Fruit fly (Drosophila melanogaster): ENCODE measurements around the gene htk.

htk gene

DNA sequence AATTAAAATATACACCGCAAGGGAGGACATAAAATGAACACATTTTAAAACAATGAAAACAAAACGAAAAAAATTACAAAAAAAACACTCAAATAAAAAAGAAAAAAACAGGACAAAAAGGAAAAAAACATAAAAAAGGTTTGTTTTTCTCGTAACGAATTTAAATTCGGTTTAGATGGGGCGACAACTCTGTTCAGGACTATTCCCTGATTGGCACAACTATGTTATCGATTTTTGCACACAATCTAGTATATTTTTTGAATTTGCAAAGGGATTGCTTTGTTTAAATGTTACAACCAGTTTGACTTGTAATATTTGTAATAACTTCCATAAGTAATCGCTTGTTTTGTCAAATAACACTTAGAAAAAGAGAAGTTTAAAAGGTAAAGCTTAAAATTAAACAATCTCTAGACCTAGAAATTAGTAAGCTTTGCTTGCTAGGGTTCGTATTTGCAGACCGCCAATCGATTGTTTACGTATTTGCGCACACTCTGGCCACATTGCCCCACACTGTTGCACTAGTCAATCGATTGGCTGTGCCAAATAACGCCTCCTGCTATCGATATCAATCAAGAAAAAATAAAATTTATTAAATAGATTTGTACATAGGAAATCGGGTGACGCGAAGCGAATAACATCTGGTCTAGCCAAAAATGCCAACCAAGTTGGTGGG, 40.7 kb downstream of the htk start, which contains the start of gene CG7332:
TSS of gene CG7332 (plus strand) at position 515 of the 673 bp plus-strand sequence.
- TF ChIP-seq Pif1B (GFP tag; optimal IDR thresholded peaks at IDR 0.05) (no peak), Ets98B (GFP tag; IDR thresholded peaks at IDR 0.05) (no peak), rn (GFP tag; IDR thresholded peaks at IDR 0.05) (no peak), CG10348 (GFP tag; IDR thresholded peaks at IDR 0.05) (no peak), CG8159 (tag; optimal IDR thresholded peaks at IDR 0.05) (no peak), CG17806 (tag; optimal IDR thresholded peaks at IDR 0.05) (no peak), gl (tag; optimal IDR thresholded peaks at IDR 0.05) (no peak), fd96Ca (GFP tag; IDR thresholded peaks at IDR 0.05) (no peak), CG34367 (tag; optimal IDR thresholded peaks at IDR 0.05) (no peak)

DNA sequence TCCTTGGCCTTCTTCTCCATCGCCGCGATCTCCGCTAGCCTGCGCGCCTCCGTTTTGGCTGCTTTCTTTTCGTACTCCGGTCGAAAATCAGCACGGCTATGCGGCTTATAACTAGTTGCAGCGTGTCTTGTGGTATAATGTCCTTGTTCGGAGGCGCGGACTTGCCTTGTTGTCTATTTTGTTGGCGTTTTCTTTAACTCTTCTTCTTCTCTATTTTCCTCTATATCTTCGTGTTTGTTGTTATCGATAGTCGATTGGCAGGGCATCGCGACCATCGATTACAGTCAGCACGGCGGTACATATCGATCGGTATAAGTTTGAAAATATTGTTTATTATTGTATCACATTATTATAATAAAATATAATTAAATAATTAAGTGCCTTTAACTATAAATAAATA, 50.0 kb downstream of the htk start, which contains the start of gene Flacc:
TSS of gene Flacc (minus strand) at position 204 of the 400 bp plus-strand sequence.
- TF ChIP-seq CG14655 (GFP tag; optimal IDR thresholded peaks at IDR 0.05): no peak
- TF ChIP-seq D1 (tag; optimal IDR thresholded peaks at IDR 0.05): peak; percentile 65

DNA sequence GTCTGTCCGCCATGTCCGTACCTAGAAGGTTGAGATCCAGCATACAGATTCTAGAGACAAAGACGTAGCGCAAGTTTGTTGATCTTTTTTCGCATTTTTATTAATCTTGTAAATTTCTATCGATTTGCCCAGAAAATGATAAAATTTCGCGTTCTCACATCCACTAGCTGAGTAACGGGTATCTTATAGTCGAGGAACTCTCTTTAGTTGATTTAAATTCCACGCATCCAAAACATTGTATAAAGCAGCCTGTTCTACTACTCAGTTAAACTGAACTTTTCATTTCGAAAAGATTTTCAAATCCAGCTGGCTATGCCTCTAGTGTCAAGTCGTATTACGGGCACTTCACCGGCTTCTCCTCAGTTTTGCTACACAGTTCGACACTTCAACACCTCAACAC, 50.7 kb downstream of the htk start, which contains the start of gene SdhBL:
TSS of gene SdhBL (plus strand) at position 301 of the 400 bp plus-strand sequence.
- no peak for TF ChIP-seq CG13204 (GFP tag; optimal IDR thresholded peaks at IDR 0.05)
- no peak for TF ChIP-seq CG8301 (tag; optimal IDR thresholded peaks at IDR 0.05)
- no peak for TF ChIP-seq CG9948 (tag; optimal IDR thresholded peaks at IDR 0.05)
- no peak for TF ChIP-seq fd96Ca (GFP tag; IDR thresholded peaks at IDR 0.05)
- no peak for TF ChIP-seq D1 (tag; optimal IDR thresholded peaks at IDR 0.05)
- no peak for TF ChIP-seq CG8159 (tag; optimal IDR thresholded peaks at IDR 0.05)
- no peak for TF ChIP-seq CG15710 (tag; optimal IDR thresholded peaks at IDR 0.05)
- no peak for TF ChIP-seq EcR (GFP tag; optimal IDR thresholded peaks at IDR 0.05)
- TF ChIP-seq CG14655 (GFP tag; optimal IDR thresholded peaks at IDR 0.05): no peak
- no peak for TF ChIP-seq Pif1A (GFP tag; optimal IDR thresholded peaks at IDR 0.05)
- no peak for TF ChIP-seq rn (GFP tag; IDR thresholded peaks at IDR 0.05)
- no peak for TF ChIP-seq CG34367 (tag; optimal IDR thresholded peaks at IDR 0.05)
- TF ChIP-seq CG10348 (GFP tag; IDR thresholded peaks at IDR 0.05): no peak
- no peak for TF ChIP-seq Snoo (tag; optimal IDR thresholded peaks at IDR 0.05)
- no peak for TF ChIP-seq CG4496 (GFP tag; IDR thresholded peaks at IDR 0.05)
- no peak for TF ChIP-seq CG12605 (GFP tag; IDR thresholded peaks at IDR 0.05)
- no peak for TF ChIP-seq Pif1B (GFP tag; optimal IDR thresholded peaks at IDR 0.05)
- TF ChIP-seq CG32121 (GFP tag; IDR thresholded peaks at IDR 0.05): no peak

DNA sequence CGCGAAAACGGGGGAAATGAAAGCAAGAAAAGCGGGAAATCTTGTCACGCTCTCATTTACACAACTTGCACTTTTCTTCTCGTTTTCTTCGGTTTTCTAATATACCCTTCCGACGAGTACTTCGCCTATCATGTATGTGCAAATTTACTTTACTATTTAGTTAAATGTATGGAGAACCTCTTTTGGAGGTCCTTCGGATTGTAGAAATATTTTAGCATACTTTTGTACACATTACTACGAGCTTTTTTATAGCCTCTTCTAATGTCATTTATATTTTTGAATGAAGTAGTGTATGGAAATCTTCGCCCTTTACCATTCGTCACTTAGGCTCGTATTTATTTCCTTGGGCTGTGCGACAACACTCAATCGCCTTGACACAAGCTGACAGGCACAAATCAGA, 53.8 kb downstream of the htk start:
- TF ChIP-seq CG12605 (GFP tag; IDR thresholded peaks at IDR 0.05) (no peak), CG8301 (tag; optimal IDR thresholded peaks at IDR 0.05) (no peak), EcR (GFP tag; optimal IDR thresholded peaks at IDR 0.05) (no peak), CG32121 (GFP tag; IDR thresholded peaks at IDR 0.05) (no peak), D1 (tag; optimal IDR thresholded peaks at IDR 0.05) (no peak), Snoo (tag; optimal IDR thresholded peaks at IDR 0.05) (no peak), Pif1A (GFP tag; optimal IDR thresholded peaks at IDR 0.05) (no peak)

DNA sequence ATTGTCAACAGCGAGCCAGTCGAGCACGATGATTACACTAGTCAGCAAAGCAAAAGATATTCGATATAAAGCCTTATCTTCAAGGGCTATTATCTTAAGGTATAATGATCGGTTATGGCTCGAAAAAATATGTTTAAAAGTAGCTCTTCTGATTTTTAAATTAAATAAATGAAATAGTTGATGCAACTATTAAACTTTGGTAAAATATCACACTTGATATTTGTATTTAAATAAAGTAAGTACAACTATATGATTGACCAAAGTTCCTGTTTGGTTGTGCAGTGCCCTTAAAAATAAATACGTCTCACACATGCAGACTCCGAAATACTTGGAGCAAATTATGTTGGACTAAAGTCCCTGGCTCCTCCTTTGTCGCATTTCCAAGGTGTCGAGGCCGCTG, 54.4 kb downstream of the htk start:
- TF ChIP-seq Pif1A (GFP tag; optimal IDR thresholded peaks at IDR 0.05) (no peak), CG14655 (GFP tag; optimal IDR thresholded peaks at IDR 0.05) (peak; percentile 26), CG9948 (tag; optimal IDR thresholded peaks at IDR 0.05) (peak; percentile 19), CG8301 (tag; optimal IDR thresholded peaks at IDR 0.05) (peak; percentile 31), CG17806 (tag; optimal IDR thresholded peaks at IDR 0.05) (peak; percentile 0), CG13204 (GFP tag; optimal IDR thresholded peaks at IDR 0.05) (no peak), CG8159 (tag; optimal IDR thresholded peaks at IDR 0.05) (peak; percentile 39), CG15710 (tag; optimal IDR thresholded peaks at IDR 0.05) (peak; percentile 24), Pif1B (GFP tag; optimal IDR thresholded peaks at IDR 0.05) (no peak), Ets98B (GFP tag; IDR thresholded peaks at IDR 0.05) (no peak)

DNA sequence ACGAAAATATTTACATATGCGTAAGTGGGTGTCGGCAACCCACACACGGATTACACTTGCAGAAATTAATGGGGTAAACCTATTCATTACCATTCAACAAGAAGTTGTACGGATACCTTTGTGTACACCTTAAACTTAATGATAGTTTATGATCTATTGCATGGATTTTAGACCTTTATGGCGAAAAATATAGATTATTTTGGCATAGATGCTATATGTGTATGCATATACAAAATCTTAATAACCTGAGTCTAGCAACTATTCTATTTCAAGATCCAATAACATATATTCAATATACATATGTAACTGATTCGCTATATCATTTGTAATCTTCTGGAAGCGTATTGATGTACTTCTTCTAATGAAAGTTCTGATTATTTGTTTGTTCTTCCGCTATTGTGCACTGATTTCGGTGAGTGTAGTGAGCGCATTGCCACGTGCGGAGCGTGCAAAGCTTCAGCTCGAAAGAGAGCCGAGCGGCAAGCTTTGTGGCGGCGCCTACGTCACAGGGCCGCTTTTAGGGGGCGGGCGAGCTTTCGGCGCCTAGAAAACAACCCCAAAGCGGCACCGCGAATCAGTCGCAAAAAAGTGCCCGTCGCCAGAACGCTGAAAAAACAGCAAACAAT, 56.5 kb downstream of the htk start, which contains the start of gene CG7378:
TSS of gene CG7378 (plus strand) at position 576 of the 626 bp plus-strand sequence.
- TF ChIP-seq CG32121 (GFP tag; IDR thresholded peaks at IDR 0.05) (no peak), CG34367 (tag; optimal IDR thresholded peaks at IDR 0.05) (no peak), CG4496 (GFP tag; IDR thresholded peaks at IDR 0.05) (no peak; the same call in 2 of the 3 replicates), CG8301 (tag; optimal IDR thresholded peaks at IDR 0.05) (no peak), EcR (GFP tag; optimal IDR thresholded peaks at IDR 0.05) (no peak), CG13204 (GFP tag; optimal IDR thresholded peaks at IDR 0.05) (no peak), CG17806 (tag; optimal IDR thresholded peaks at IDR 0.05) (no peak), CG12605 (GFP tag; IDR thresholded peaks at IDR 0.05) (no peak), Pif1B (GFP tag; optimal IDR thresholded peaks at IDR 0.05) (no peak), D1 (tag; optimal IDR thresholded peaks at IDR 0.05) (no peak), gl (tag; optimal IDR thresholded peaks at IDR 0.05) (no peak), Snoo (tag; optimal IDR thresholded peaks at IDR 0.05) (no peak), CG9948 (tag; optimal IDR thresholded peaks at IDR 0.05) (no peak), Ets98B (GFP tag; IDR thresholded peaks at IDR 0.05) (no peak), rn (GFP tag; IDR thresholded peaks at IDR 0.05) (no peak), CG15710 (tag; optimal IDR thresholded peaks at IDR 0.05) (no peak), fd96Ca (GFP tag; IDR thresholded peaks at IDR 0.05) (no peak), CG10348 (GFP tag; IDR thresholded peaks at IDR 0.05) (no peak), CG14655 (GFP tag; optimal IDR thresholded peaks at IDR 0.05) (no peak)

All from whole organism, pupa.